Fruit fly (Drosophila melanogaster) whole organism, pupa: ENCODE data around the gene slif.

Source experiments
- CG10348 ChIP-seq: fragments of 200-800 bp; sonication (Bioruptor generic); IDR thresholded peaks from 2 replicates; pipeline ENCODE4 v1.3.6; 2022; ENCODE audit warnings: missing biosample characterization, missing genetic modification characterization
- CG12605 ChIP-seq: fragments of 200-800 bp; sonication (Bioruptor generic); IDR thresholded peaks from 2 replicates; pipeline ENCODE4 v1.3.6; 2022; ENCODE audit warnings: missing biosample characterization, missing genetic modification characterization
- CG13204 ChIP-seq: fragments of 200-800 bp; sonication (Bioruptor generic); optimal IDR thresholded peaks from 2 replicates; lab custom pipeline; 2018; ENCODE audit warnings: missing biosample characterization, mild to moderate bottlenecking, missing genetic modification characterization, moderate library complexity
- CG14655 ChIP-seq: fragments of 200-800 bp; sonication (Bioruptor generic); optimal IDR thresholded peaks from 3 replicates; lab custom pipeline; 2017; ENCODE audit warnings: mild to moderate bottlenecking, missing biosample characterization, missing genetic modification reagents, missing genetic modification characterization
- CG15710 ChIP-seq: fragments of 200-800 bp; sonication (Bioruptor generic); optimal IDR thresholded peaks from 2 replicates; lab custom pipeline; 2018; ENCODE audit warnings: missing biosample characterization, mild to moderate bottlenecking, missing genetic modification characterization, moderate library complexity
- CG17806 ChIP-seq: fragments of 200-800 bp; sonication (Bioruptor generic); optimal IDR thresholded peaks from 2 replicates; lab custom pipeline; 2018; ENCODE audit warnings: missing biosample characterization, mild to moderate bottlenecking, missing genetic modification characterization, moderate library complexity
- CG32121 ChIP-seq: fragments of 200-800 bp; sonication (Bioruptor generic); IDR thresholded peaks from 2 replicates; pipeline ENCODE4 v1.3.6; 2022; ENCODE audit warnings: missing biosample characterization, missing genetic modification characterization
- CG34367 ChIP-seq: fragments of 200-800 bp; sonication (Bioruptor generic); optimal IDR thresholded peaks from 2 replicates; lab custom pipeline; 2018; ENCODE audit warnings: missing biosample characterization, mild to moderate bottlenecking, missing genetic modification characterization
- CG4496 ChIP-seq: fragments of 200-800 bp; sonication (Bioruptor generic); IDR thresholded peaks from 3 replicates; pipeline ENCODE4 v1.3.6; 2022; ENCODE audit warnings: missing biosample characterization, missing genetic modification characterization
- CG8159 ChIP-seq: fragments of 200-800 bp; sonication (Bioruptor generic); optimal IDR thresholded peaks from 3 replicates; lab custom pipeline; 2018; ENCODE audit warnings: missing biosample characterization, mild to moderate bottlenecking, missing genetic modification characterization, moderate library complexity
- CG8301 ChIP-seq: fragments of 200-800 bp; sonication (Bioruptor generic); optimal IDR thresholded peaks from 2 replicates; lab custom pipeline; 2018; ENCODE audit warnings: missing biosample characterization, mild to moderate bottlenecking, missing genetic modification characterization
- CG9948 ChIP-seq: fragments of 200-800 bp; sonication (Bioruptor generic); optimal IDR thresholded peaks from 2 replicates; lab custom pipeline; 2018; ENCODE audit warnings: missing biosample characterization, mild to moderate bottlenecking, missing genetic modification characterization, moderate library complexity
- D1 ChIP-seq: fragments of 200-800 bp; sonication (Bioruptor generic); optimal IDR thresholded peaks from 2 replicates; lab custom pipeline; 2018; ENCODE audit warnings: missing biosample characterization, mild to moderate bottlenecking, missing genetic modification characterization, moderate library complexity
- EcR ChIP-seq: fragments of 200-800 bp; sonication (Bioruptor generic); optimal IDR thresholded peaks from 3 replicates; lab custom pipeline; 2019; ENCODE audit warnings: missing biosample characterization, missing genetic modification characterization, mild to moderate bottlenecking, moderate library complexity, missing genetic modification reagents
- Ets98B ChIP-seq: fragments of 200-800 bp; sonication (Bioruptor generic); IDR thresholded peaks from 2 replicates; pipeline ENCODE4 v1.3.6; 2022; ENCODE audit warnings: missing biosample characterization, missing genetic modification characterization
- Pif1A ChIP-seq: fragments of 200-800 bp; sonication (Bioruptor generic); optimal IDR thresholded peaks from 3 replicates; lab custom pipeline; 2016; ENCODE audit warnings: missing biosample characterization, missing genetic modification characterization
- Pif1B ChIP-seq: fragments of 200-800 bp; sonication (Bioruptor generic); optimal IDR thresholded peaks from 3 replicates; lab custom pipeline; 2016; ENCODE audit warnings: missing biosample characterization, missing genetic modification characterization
- Snoo ChIP-seq: fragments of 200-800 bp; sonication (Bioruptor generic); optimal IDR thresholded peaks from 3 replicates; lab custom pipeline; 2017; ENCODE audit warnings: missing biosample characterization, mild to moderate bottlenecking, missing genetic modification characterization, inconsistent platforms
- fd96Ca ChIP-seq: fragments of 200-800 bp; sonication (Bioruptor generic); IDR thresholded peaks from 3 replicates; pipeline ENCODE4 v1.3.6; 2022; ENCODE audit warnings: missing biosample characterization, missing genetic modification characterization
- gl ChIP-seq: fragments of 200-800 bp; sonication (Bioruptor generic); optimal IDR thresholded peaks from 2 replicates; lab custom pipeline; 2018; ENCODE audit warnings: missing biosample characterization, mild to moderate bottlenecking, missing genetic modification characterization
- rn ChIP-seq: fragments of 200-800 bp; sonication (Bioruptor generic); IDR thresholded peaks from 2 replicates; pipeline ENCODE4 v1.3.6; 2022; ENCODE audit warnings: missing biosample characterization, missing genetic modification characterization

The slif gene

DNA sequence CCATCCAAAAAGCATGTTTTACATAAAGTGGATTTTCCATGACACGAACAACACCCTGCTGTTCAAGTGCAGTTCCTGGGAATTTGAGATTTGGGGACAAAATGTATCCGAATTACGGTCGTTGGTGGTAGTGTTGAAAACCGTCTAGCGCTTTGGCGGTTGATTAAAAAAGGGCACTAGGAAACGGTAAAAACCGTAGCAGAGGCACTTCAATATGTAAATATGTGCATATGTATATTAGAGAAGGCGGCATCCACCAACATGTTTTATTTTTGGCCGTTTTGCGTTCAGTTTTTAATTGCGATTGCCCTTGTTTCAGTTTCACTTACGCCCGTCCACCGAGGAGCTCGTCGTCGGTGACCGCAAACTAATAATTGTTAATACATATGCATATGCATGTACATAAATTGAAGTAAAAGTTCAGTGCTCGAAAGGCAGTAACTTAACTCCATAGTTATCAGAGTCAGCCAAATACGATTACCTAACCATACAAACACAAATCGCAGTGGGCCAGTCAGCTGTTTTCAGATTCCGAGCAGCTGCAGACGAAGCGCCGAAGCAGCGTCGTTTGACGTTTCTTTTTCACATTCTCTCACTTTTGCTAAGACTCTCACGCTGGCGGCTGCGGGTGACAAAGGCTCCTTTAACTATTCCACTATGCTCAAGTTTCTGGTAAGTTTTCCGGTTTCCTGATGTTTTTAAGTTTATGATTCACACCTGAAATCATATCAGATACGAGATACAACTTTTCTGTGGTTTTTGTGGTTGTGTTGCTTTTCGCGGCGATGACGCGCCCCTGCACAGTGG lies 16.4 kb upstream of the slif start, which contains the start of gene CG33170:
Gene CG33170, plus strand, starts transcription at position 347 of the 807 bp plus-strand sequence.
- no peak for TF ChIP-seq Pif1B (GFP tag; lab: Kevin White, UChicago)
- peak; percentile 8 for TF ChIP-seq EcR
- no peak for TF ChIP-seq Snoo (tag; lab: Kevin White, UChicago)
- no peak for TF ChIP-seq Ets98B (GFP tag; lab: Robert Waterston, UW)
- 0 out of 3 replicates have a peak, but pooled peaks have one; percentile 52 for TF ChIP-seq fd96Ca (GFP tag; lab: Robert Waterston, UW)
- no peak for TF ChIP-seq rn (GFP tag; lab: Robert Waterston, UW)
- TF ChIP-seq CG4496 (GFP tag; lab: Robert Waterston, UW) = 0 out of 3 replicates have a peak, but pooled peaks have one; percentile 6
- TF ChIP-seq gl (tag; lab: Kevin White, UChicago) = peak; percentile 14

DNA sequence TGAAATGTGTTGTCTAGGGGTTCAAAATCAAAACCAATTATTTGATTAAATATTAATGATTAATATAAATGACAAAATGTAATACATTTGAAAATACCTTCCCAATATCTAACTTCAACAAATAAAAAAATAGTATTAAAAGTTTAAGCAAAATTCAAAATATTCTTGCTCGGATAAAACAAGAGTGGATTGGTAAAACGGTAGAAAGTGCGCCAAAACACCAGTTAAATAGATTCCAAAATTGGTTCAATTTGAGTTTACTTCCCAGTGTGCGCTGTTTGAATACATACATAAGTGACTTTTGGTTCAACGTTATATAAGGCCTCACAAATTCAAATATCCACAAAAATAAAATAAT lies 15.8 kb upstream of the slif start:
- TF ChIP-seq CG4496 (GFP tag; lab: Robert Waterston, UW) (peak; percentile 33; the same call in 2 of the 3 replicates), EcR (no peak), D1 (tag; lab: Kevin White, UChicago) (no peak), Pif1A (GFP tag; lab: Kevin White, UChicago) (peak; percentile 71), CG14655 (GFP tag; lab: Kevin White, UChicago) (no peak), CG15710 (peak; percentile 64), CG12605 (0 out of 2 replicates have a peak, but pooled peaks have one; percentile 25), CG9948 (tag; lab: Kevin White, UChicago) (peak; percentile 54), CG17806 (tag; lab: Kevin White, UChicago) (peak; percentile 51), Pif1B (GFP tag; lab: Kevin White, UChicago) (peak; percentile 84), CG10348 (GFP tag; lab: Robert Waterston, UW) (no peak), CG13204 (GFP tag; lab: Kevin White, UChicago) (no peak), gl (tag; lab: Kevin White, UChicago) (no peak), CG34367 (tag; lab: Kevin White, UChicago) (no peak), fd96Ca (GFP tag; lab: Robert Waterston, UW) (no peak; the same call in 2 of the 3 replicates), CG8159 (tag; lab: Kevin White, UChicago) (peak; percentile 65), rn (GFP tag; lab: Robert Waterston, UW) (no peak), CG32121 (GFP tag; lab: Robert Waterston, UW) (peak; percentile 74), Snoo (tag; lab: Kevin White, UChicago) (peak; percentile 72), CG8301 (tag; lab: Kevin White, UChicago) (peak; percentile 63), Ets98B (GFP tag; lab: Robert Waterston, UW) (no peak; the same call in none of the 2 replicates)

DNA sequence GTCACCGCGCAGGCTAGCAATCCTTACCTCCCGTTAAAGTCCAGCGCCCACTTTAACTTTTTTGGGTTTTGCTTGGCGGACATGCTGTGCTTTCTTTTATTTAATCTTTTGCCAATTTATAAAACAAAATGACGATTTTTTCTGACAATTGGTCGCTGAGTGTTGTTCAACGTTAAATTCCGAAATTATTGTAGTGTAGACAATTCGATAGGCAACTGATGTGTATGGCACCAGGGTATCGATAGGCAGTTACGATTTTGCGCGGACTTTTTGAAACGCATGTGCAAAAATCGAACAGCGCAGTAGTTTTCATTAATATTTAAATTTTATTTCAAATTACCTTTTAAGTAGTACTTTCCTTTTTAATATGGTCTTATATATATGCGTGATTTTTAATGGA lies 12.8 kb upstream of the slif start, which contains the start of gene EMC4:
Gene EMC4, minus strand, starts transcription at position 174 of the 400 bp plus-strand sequence.
- TF ChIP-seq CG32121 (GFP tag; lab: Robert Waterston, UW) (no peak), CG8159 (tag; lab: Kevin White, UChicago) (no peak), CG10348 (GFP tag; lab: Robert Waterston, UW) (no peak), rn (GFP tag; lab: Robert Waterston, UW) (no peak), CG9948 (tag; lab: Kevin White, UChicago) (no peak), CG12605 (no peak), Pif1A (GFP tag; lab: Kevin White, UChicago) (no peak), D1 (tag; lab: Kevin White, UChicago) (no peak), CG15710 (peak; percentile 11), CG4496 (GFP tag; lab: Robert Waterston, UW) (0 out of 3 replicates have a peak, but pooled peaks have one; percentile 43), CG8301 (tag; lab: Kevin White, UChicago) (no peak), Ets98B (GFP tag; lab: Robert Waterston, UW) (peak; percentile 39; the same call in 1 of the 2 replicates), Snoo (tag; lab: Kevin White, UChicago) (peak; percentile 28)

DNA sequence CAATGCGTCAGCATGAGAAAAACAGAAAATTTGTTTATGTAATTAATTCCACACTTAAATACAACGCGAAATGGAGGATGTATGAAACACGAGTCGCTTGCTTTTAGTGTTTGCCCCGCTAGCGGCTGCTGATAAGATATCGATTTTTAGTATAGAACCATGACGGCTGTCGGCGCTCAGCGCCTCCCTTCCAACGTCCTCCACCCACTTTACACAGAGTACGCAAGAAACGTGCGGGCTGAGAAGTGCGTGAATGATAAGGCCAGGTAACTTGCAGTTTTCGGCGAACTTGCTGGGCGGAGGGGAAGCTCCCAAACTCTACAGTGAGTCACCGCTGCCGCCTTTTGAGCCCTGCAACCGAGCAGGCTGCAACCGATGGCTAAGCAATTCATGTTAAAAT lies 10.5 kb upstream of the slif start:
- TF ChIP-seq CG4496 (GFP tag; lab: Robert Waterston, UW) (no peak), CG13204 (GFP tag; lab: Kevin White, UChicago) (no peak), D1 (tag; lab: Kevin White, UChicago) (no peak), CG34367 (tag; lab: Kevin White, UChicago) (no peak), Pif1B (GFP tag; lab: Kevin White, UChicago) (no peak), CG17806 (tag; lab: Kevin White, UChicago) (no peak), CG14655 (GFP tag; lab: Kevin White, UChicago) (no peak), rn (GFP tag; lab: Robert Waterston, UW) (no peak), CG12605 (no peak), Ets98B (GFP tag; lab: Robert Waterston, UW) (no peak)
- TF ChIP-seq, all 21 proteins: peak for 0

DNA sequence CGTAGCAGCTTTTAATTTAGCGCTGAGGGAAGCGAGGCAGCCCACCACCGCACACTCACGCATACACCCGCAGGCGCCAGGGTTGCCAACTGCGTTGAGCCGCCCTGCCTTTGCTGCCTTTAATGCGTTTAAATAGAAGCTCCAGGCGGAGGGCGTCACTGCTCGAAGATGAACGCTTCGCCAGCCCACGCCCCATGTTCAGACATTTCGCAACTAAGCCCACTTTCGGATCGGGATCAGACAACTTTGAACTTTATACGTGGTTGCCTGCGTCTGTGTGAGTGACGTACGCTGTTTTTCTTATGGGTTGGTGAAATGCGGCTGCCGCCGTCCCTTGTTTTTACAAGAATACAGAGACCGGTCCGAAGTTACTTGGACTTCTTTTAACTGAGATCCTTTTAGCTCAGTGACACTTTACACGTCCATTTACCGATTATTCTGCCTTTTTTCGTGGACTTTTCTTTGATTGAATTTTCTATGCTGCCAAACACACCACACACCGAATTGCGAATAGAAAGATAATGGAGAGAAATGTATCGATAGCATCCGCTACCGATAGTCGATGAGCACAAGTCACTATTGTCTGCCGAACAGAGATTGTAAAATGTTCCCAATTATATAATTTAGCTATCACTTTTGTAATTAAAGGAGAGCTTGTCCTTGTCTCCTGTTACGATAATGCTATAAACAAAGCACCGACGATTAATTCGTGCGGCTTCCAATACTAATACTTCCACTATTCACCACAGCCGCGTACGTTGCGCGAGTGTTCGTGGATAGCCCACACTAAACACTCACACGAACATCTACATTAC lies 9.6 kb upstream of the slif start:
- TF ChIP-seq Pif1B (GFP tag; lab: Kevin White, UChicago) = no peak
- TF ChIP-seq CG14655 (GFP tag; lab: Kevin White, UChicago) = no peak
- no peak for TF ChIP-seq CG9948 (tag; lab: Kevin White, UChicago)
- TF ChIP-seq fd96Ca (GFP tag; lab: Robert Waterston, UW) = peak; percentile 32; the same call in 1 of the 3 replicates
- peak; percentile 53; the same call in 1 of the 2 replicates for TF ChIP-seq CG32121 (GFP tag; lab: Robert Waterston, UW)
- TF ChIP-seq Pif1A (GFP tag; lab: Kevin White, UChicago) = no peak
- TF ChIP-seq CG34367 (tag; lab: Kevin White, UChicago) = no peak
- no peak for TF ChIP-seq CG17806 (tag; lab: Kevin White, UChicago)
- TF ChIP-seq rn (GFP tag; lab: Robert Waterston, UW) = no peak
- TF ChIP-seq CG8159 (tag; lab: Kevin White, UChicago) = no peak
- no peak for TF ChIP-seq EcR
- peak; percentile 37; the same call in 2 of the 3 replicates for TF ChIP-seq CG4496 (GFP tag; lab: Robert Waterston, UW)
- no peak for TF ChIP-seq D1 (tag; lab: Kevin White, UChicago)
- TF ChIP-seq CG8301 (tag; lab: Kevin White, UChicago) = no peak
- TF ChIP-seq CG15710 = no peak
- TF ChIP-seq Snoo (tag; lab: Kevin White, UChicago) = no peak
- TF ChIP-seq, all 21 proteins: peak for 3
